Worm (Caenorhabditis elegans) whole organism, L3 larva: ENCODE measurements around the gene srt-65.

ENCODE experiments used
- R02D3.7 ChIP-seq: fragments of 150-350 bp; optimal IDR thresholded peaks from 2 replicates; lab custom pipeline; 2014; ENCODE audit warnings: missing biosample characterization, missing genetic modification characterization
- aly-2 ChIP-seq: fragments of 150-350 bp; optimal IDR thresholded peaks from 2 replicates; lab custom pipeline; 2014; ENCODE audit warnings: missing biosample characterization, missing genetic modification characterization
- ama-1 ChIP-seq: fragments of 150-350 bp; optimal IDR thresholded peaks from 2 replicates; lab custom pipeline; 2018
- ceh-28 ChIP-seq: fragments of 150-350 bp; optimal IDR thresholded peaks from 2 replicates; lab custom pipeline; 2014; ENCODE audit warnings: missing biosample characterization, missing genetic modification reagents, missing genetic modification characterization
- ceh-82 ChIP-seq: fragments of 150-350 bp; optimal IDR thresholded peaks from 2 replicates; lab custom pipeline; 2014; ENCODE audit warnings: missing biosample characterization, missing genetic modification characterization
- daf-12 ChIP-seq: fragments of 150-350 bp; optimal IDR thresholded peaks from 2 replicates; lab custom pipeline; 2014; ENCODE audit warnings: missing biosample characterization, missing genetic modification reagents, missing genetic modification characterization
- egl-27 ChIP-seq: sonication (generic microtip); optimal IDR thresholded peaks from 4 replicates; lab custom pipeline; 2017; ENCODE audit warnings: missing biosample characterization, missing genetic modification reagents, missing genetic modification characterization
- elt-1 ChIP-seq: fragments of 150-350 bp; optimal IDR thresholded peaks from 2 replicates; lab custom pipeline; 2014; ENCODE audit warnings: missing biosample characterization, missing genetic modification characterization
- elt-2 ChIP-seq: sonication (generic microtip); optimal IDR thresholded peaks from 2 replicates; lab custom pipeline; 2016; ENCODE audit warnings: missing genetic modification reagents, mild to moderate bottlenecking, missing genetic modification characterization, missing compliant biosample characterization
- elt-3 ChIP-seq, 3 experiments: fragments of 150-350 bp in 1 of 3; sonication (generic microtip) in 2 of 3; optimal IDR thresholded peaks; 2 replicates in 2 of 3; 4 replicates in 1 of 3; lab custom pipeline; 2014 to 2017; ENCODE audit warnings: missing biosample characterization in 3 of 3, missing genetic modification characterization in 3 of 3
- fkh-2 ChIP-seq: fragments of 150-350 bp; optimal IDR thresholded peaks from 2 replicates; lab custom pipeline; 2014; ENCODE audit warnings: missing biosample characterization, missing genetic modification reagents, missing genetic modification characterization
- fos-1 ChIP-seq: fragments of 150-350 bp; optimal IDR thresholded peaks from 2 replicates; lab custom pipeline; 2014; ENCODE audit warnings: missing biosample characterization, missing genetic modification characterization
- hmg-11 ChIP-seq: sonication (generic microtip); optimal IDR thresholded peaks from 2 replicates; lab custom pipeline; 2016; ENCODE audit warnings: missing genetic modification characterization, missing compliant biosample characterization
- jun-1 ChIP-seq: fragments of 150-350 bp; optimal IDR thresholded peaks from 2 replicates; lab custom pipeline; 2014; ENCODE audit warnings: missing biosample characterization, missing genetic modification reagents, missing genetic modification characterization
- lin-15B ChIP-seq: fragments of 150-350 bp; optimal IDR thresholded peaks from 2 replicates; lab custom pipeline; 2014; ENCODE audit warnings: missing biosample characterization, missing genetic modification characterization
- lin-39 ChIP-seq: fragments of 150-350 bp; optimal IDR thresholded peaks from 2 replicates; lab custom pipeline; 2018; ENCODE audit warnings: missing biosample characterization, missing genetic modification reagents, missing genetic modification characterization
- lsy-12 ChIP-seq: sonication (generic microtip); optimal IDR thresholded peaks from 2 replicates; lab custom pipeline; 2016; ENCODE audit warnings: mild to moderate bottlenecking, missing genetic modification characterization, missing compliant biosample characterization
- mdl-1 ChIP-seq: fragments of 150-350 bp; optimal IDR thresholded peaks from 2 replicates; lab custom pipeline; 2014; ENCODE audit warnings: missing biosample characterization, missing genetic modification characterization
- mml-1 ChIP-seq: fragments of 150-350 bp; sonication (generic microtip); optimal IDR thresholded peaks from 3 replicates; lab custom pipeline; 2014; ENCODE audit warnings: missing biosample characterization, missing genetic modification characterization
- nfya-1 ChIP-seq: sonication (generic microtip); optimal IDR thresholded peaks from 2 replicates; lab custom pipeline; 2017; ENCODE audit warnings: missing genetic modification characterization, mild to moderate bottlenecking, missing compliant biosample characterization, antibody characterized with exemption, moderate library complexity; ENCODE audit not compliant: insufficient read depth
- nhr-11 ChIP-seq: fragments of 150-350 bp; optimal IDR thresholded peaks from 2 replicates; lab custom pipeline; 2014; ENCODE audit warnings: missing biosample characterization, missing genetic modification characterization
- nhr-23 ChIP-seq: fragments of 150-350 bp; optimal IDR thresholded peaks from 2 replicates; lab custom pipeline; 2014; ENCODE audit warnings: missing biosample characterization, missing genetic modification reagents, missing genetic modification characterization
- nhr-237 ChIP-seq: fragments of 150-350 bp; optimal IDR thresholded peaks from 2 replicates; lab custom pipeline; 2014; ENCODE audit warnings: missing biosample characterization, missing genetic modification characterization
- nhr-25 ChIP-seq: sonication (generic microtip); optimal IDR thresholded peaks from 2 replicates; lab custom pipeline; 2017; ENCODE audit warnings: missing biosample characterization, missing genetic modification characterization
- nhr-28 ChIP-seq: fragments of 150-350 bp; optimal IDR thresholded peaks from 2 replicates; lab custom pipeline; 2014; ENCODE audit warnings: missing biosample characterization, missing genetic modification characterization
- nhr-43 ChIP-seq: sonication (generic microtip); optimal IDR thresholded peaks from 2 replicates; lab custom pipeline; 2016; ENCODE audit warnings: mild to moderate bottlenecking, missing genetic modification characterization, missing compliant biosample characterization; ENCODE audit not compliant: poor library complexity, severe bottlenecking
- pha-4 ChIP-seq: fragments of 150-350 bp; optimal IDR thresholded peaks from 2 replicates; lab custom pipeline; 2014; ENCODE audit warnings: missing biosample characterization, missing genetic modification reagents, missing genetic modification characterization
- pqm-1 ChIP-seq: fragments of 150-350 bp; optimal IDR thresholded peaks from 2 replicates; lab custom pipeline; 2017; ENCODE audit warnings: missing biosample characterization, missing genetic modification characterization, inconsistent platforms
- sea-2 ChIP-seq: fragments of 150-350 bp; sonication (generic microtip); optimal IDR thresholded peaks from 4 replicates; lab custom pipeline; 2014; ENCODE audit warnings: missing biosample characterization, missing genetic modification reagents, missing genetic modification characterization
- skn-1 ChIP-seq: fragments of 150-350 bp; optimal IDR thresholded peaks from 2 replicates; lab custom pipeline; 2014; ENCODE audit warnings: missing biosample characterization, missing genetic modification characterization
- tbx-2 ChIP-seq: sonication (generic microtip); optimal IDR thresholded peaks from 2 replicates; lab custom pipeline; 2016; ENCODE audit warnings: mild to moderate bottlenecking, missing genetic modification characterization, missing compliant biosample characterization
- unc-39 ChIP-seq: sonication (generic microtip); optimal IDR thresholded peaks from 4 replicates; lab custom pipeline; 2017; ENCODE audit warnings: missing biosample characterization, missing genetic modification characterization
- unc-62 ChIP-seq: fragments of 150-350 bp; sonication (generic microtip); optimal IDR thresholded peaks from 4 replicates; lab custom pipeline; 2014; ENCODE audit warnings: missing biosample characterization, missing genetic modification reagents, missing genetic modification characterization
- ztf-11 ChIP-seq: fragments of 150-350 bp; optimal IDR thresholded peaks from 2 replicates; lab custom pipeline; 2014; ENCODE audit warnings: missing biosample characterization, missing genetic modification characterization
- ztf-4 ChIP-seq: fragments of 150-350 bp; optimal IDR thresholded peaks from 2 replicates; lab custom pipeline; 2014; ENCODE audit warnings: missing biosample characterization, missing genetic modification characterization

Gene srt-65

DNA sequence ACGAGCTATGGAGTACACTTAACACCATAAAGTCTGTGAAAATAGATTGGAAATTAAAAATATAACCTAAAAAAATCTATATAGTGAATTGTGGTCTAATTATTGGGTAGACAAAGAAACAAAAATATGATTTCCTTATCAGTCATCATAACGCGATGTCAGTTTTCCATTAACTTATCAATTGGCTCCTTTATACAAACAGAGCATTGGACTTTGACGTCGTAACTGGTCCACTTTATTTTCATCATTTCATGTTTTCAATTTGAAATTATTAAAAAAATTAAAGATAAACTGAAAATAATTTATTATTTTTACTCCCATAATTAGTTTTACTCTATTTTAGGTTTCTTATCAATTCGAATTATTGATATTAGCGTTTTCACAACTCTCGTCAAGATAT is 5.3 kb upstream of the srt-65 start:
- TF ChIP-seq nhr-23 (no peak), elt-2 (tag; lab: Kevin White, UChicago) (peak; percentile 47), pqm-1 (peak; percentile 42)

DNA sequence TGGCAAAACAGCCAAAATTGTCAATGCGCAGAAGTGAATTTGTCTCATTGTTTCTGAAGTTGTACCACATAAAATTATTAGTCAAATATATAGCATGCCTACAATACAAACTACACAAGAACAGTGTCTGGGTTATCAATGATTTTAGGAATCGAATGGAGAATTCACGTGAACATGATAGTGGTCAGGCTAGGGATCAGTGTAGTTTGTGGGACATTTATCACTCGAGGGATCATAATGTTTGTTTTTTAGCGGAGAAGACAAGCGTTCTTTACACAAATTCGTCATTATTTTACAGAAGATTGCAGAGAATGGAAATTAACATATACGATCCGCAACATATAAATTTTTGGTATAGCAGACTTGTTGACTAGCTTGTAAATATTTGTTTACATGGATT is 4.5 kb upstream of the srt-65 start, which contains the start of gene ugt-51:
Gene ugt-51, minus strand, starts transcription at position 101 of the 400 bp plus-strand sequence.
- TF ChIP-seq pqm-1 (peak; percentile 17), nfya-1 (tag; lab: Kevin White, UChicago) (no peak)

DNA sequence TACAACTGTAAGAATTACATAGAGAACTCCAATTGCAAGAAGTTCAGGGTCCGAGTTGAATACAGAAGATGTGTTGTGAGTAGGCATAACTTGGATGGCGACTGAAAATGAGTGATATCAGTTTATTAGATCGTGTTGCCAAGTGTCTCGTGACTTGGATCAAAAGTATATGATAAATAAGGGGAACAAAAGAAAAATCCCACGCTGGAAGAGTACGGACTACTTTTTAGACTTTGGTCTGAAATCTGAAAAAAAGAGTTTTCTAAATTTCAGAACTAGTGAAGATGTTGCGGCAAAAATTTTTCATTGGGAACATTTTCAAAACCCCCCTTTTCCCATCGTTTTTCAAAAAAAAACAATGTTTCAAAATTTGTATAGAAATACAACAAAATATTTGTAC is 3.1 kb downstream of the srt-65 start, which contains the start of gene srt-64:
Gene srt-64, minus strand, starts transcription at position 101 of the 400 bp plus-strand sequence.
- TF ChIP-seq nhr-28 (tag; lab: Kevin White, UChicago) (no peak), unc-39 (no peak), lsy-12 (tag; lab: Kevin White, UChicago) (no peak), fkh-2 (tag; lab: Kevin White, UChicago) (no peak)

DNA sequence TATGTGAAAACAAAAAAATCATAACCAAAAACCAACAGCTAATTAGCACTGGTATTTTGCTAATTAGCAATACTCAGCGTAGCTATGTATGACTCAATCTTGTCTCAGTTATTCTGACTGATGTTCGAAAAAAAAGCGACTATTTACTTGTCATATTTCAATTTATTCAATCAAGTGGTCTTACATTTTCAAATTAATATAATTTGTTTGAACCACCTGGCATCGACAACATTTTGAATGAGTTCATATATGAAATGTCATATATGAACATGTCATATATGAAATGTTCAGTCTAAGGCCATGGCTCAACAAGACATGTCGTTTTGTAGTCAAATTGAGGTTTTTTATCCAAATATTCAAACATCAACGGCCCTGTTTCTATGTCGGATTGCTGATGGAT is 7.3 kb downstream of the srt-65 start, which contains the start of gene srw-140:
Gene srw-140, plus strand, starts transcription at position 301 of the 400 bp plus-strand sequence.
- TF ChIP-seq nfya-1 (tag; lab: Kevin White, UChicago), result no peak
- TF ChIP-seq lin-39, result no peak
- no peak for TF ChIP-seq nhr-23
- TF ChIP-seq unc-62, result no peak
- no peak for TF ChIP-seq ceh-82 (tag; lab: Kevin White, UChicago)
- TF ChIP-seq hmg-11, result no peak
- no peak for TF ChIP-seq elt-1 (tag; lab: Kevin White, UChicago)
- no peak for TF ChIP-seq ceh-28 (tag; lab: Kevin White, UChicago)
- TF ChIP-seq pqm-1, result no peak
- no peak for TF ChIP-seq skn-1 (tag; lab: Kevin White, UChicago)
- no peak for TF ChIP-seq fos-1 (tag; lab: Kevin White, UChicago)
- TF ChIP-seq ztf-11, result no peak
- TF ChIP-seq lin-15B (tag; lab: Kevin White, UChicago), result no peak
- TF ChIP-seq jun-1 (tag; lab: Kevin White, UChicago), result no peak
- no peak for TF ChIP-seq ama-1 (lab: Kevin White, UChicago)
- TF ChIP-seq sea-2 (GFP tag; lab: Kevin White, UChicago), result no peak

DNA sequence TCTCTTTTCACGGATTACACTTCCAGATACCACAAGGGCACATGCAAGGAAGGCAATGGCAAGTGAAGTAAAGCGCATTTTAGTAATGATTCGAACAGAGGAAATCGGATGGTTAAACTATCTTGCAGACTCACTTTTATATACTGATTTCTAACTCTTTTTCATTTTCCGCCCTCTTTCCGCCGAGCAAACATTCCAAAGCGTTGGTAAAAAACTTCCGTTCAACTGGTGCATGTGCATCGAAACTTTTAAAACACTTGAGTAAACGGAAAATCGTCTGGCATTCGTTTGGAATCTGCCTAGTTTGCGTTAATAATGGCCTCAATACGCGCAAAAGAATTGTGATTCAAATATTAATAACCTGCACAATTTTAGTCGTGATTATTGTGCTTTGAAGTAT is 8.1 kb downstream of the srt-65 start, which contains the start of gene abu-7:
Gene abu-7, minus strand, starts transcription at position 101 of the 400 bp plus-strand sequence.
- TF ChIP-seq aly-2 (tag; lab: Kevin White, UChicago) (no peak), nhr-23 (no peak), nhr-28 (tag; lab: Kevin White, UChicago) (no peak), daf-12 (tag; lab: Kevin White, UChicago) (no peak), sea-2 (GFP tag; lab: Kevin White, UChicago) (no peak), tbx-2 (tag; lab: Kevin White, UChicago) (no peak), elt-3 (tag; optimal IDR thresholded peaks at IDR 0.05; lab: Kevin White, UChicago) (no peak), nhr-237 (no peak), nfya-1 (tag; lab: Kevin White, UChicago) (no peak), mdl-1 (tag; lab: Kevin White, UChicago) (no peak), elt-1 (tag; lab: Kevin White, UChicago) (no peak), ceh-28 (tag; lab: Kevin White, UChicago) (no peak), R02D3.7 (tag; lab: Kevin White, UChicago) (no peak), hmg-11 (no peak)

DNA sequence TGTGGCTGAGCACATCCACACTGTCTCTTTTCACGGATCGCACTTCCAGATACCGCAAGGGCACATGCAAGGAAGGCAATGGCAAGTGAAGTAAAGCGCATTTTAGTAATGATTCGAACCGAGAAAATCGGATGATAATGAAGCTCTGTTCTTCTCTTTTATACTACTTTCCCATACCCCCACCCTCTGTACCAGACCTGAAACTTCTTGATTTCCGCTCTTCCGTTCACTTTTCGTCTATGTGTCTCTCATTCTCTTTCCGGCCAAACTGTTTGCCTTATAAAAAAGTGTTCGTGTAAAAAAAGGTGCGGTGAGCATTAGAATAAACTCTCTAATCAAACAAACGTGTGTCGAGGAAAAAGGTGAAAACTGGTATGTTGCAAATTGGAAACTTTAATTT is 10.9 kb downstream of the srt-65 start, which contains the start of gene abu-6:
Gene abu-6, minus strand, starts transcription at position 101 of the 400 bp plus-strand sequence.
- TF ChIP-seq ztf-11, result no peak
- no peak for TF ChIP-seq fos-1 (tag; lab: Kevin White, UChicago)
- no peak for TF ChIP-seq nhr-25 (tag; lab: Kevin White, UChicago)

DNA sequence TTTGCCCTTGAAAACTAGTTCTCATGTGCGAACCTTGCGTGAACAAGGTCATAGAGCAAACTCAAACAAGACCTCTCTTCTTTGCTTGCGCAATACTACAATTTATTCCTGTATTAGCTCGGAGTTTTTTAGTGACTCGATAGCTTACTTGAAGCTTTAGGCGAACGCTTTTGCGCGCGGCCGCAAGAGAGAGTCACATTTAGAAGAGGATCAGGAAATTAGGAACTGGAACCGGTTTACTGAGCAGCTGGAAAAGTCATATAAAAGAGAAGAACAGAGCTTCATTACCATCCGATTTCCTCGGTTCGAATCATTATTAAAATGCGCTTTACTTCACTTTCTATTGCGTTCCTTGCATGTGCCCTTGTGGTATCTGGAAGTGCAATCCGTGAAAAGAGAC is 14.4 kb downstream of the srt-65 start, which contains the start of gene abu-15:
Gene abu-15, plus strand, starts transcription at position 301 of the 400 bp plus-strand sequence.
- TF ChIP-seq elt-3 (tag; optimal IDR thresholded peaks at IDR 0.05; lab: Kevin White, UChicago), result no peak
- no peak for TF ChIP-seq tbx-2 (tag; lab: Kevin White, UChicago)
- TF ChIP-seq ama-1 (lab: Kevin White, UChicago), result no peak
- TF ChIP-seq unc-62, result no peak
- TF ChIP-seq elt-1 (tag; lab: Kevin White, UChicago), result no peak
- TF ChIP-seq nhr-23, result no peak
- TF ChIP-seq nhr-28 (tag; lab: Kevin White, UChicago), result no peak
- TF ChIP-seq ztf-4 (tag; lab: Kevin White, UChicago), result no peak
- TF ChIP-seq nhr-11 (tag; lab: Kevin White, UChicago), result no peak
- TF ChIP-seq elt-2 (tag; lab: Kevin White, UChicago), result no peak
- no peak for TF ChIP-seq ceh-28 (tag; lab: Kevin White, UChicago)
- no peak for TF ChIP-seq pha-4 (tag; lab: Kevin White, UChicago)
- no peak for TF ChIP-seq lin-39
- TF ChIP-seq hmg-11, result no peak
- no peak for TF ChIP-seq nhr-25 (tag; lab: Kevin White, UChicago)
- TF ChIP-seq unc-39, result no peak
- TF ChIP-seq mml-1 (tag; lab: Kevin White, UChicago), result no peak
- no peak for TF ChIP-seq nhr-43 (tag; lab: Kevin White, UChicago)
- no peak for TF ChIP-seq R02D3.7 (tag; lab: Kevin White, UChicago)
- TF ChIP-seq egl-27 (tag; lab: Kevin White, UChicago), result no peak
